Worm (Caenorhabditis elegans) whole organism, L1 larva: Measurements from ENCODE around the gene memo-1.

Source experiments
- Y116A8C.19 ChIP-seq: sonication (generic microtip); optimal IDR thresholded peaks from 2 replicates; lab custom pipeline; 2016; ENCODE audit warnings: missing compliant biosample characterization, missing genetic modification characterization, borderline replicate concordance
- efl-1 ChIP-seq, 4 experiments: fragments of 150-350 bp; optimal IDR thresholded peaks in 3 of 4; peaks in 1 of 4; 1 replicate in 1 of 4; 2 replicates in 3 of 4; lab custom pipeline; 2014; ENCODE audit warnings: missing biosample characterization in 2 of 4, missing genetic modification characterization in 2 of 4, missing genetic modification reagents in 2 of 4
- efl-3 ChIP-seq: fragments of 200-800 bp; sonication (Bioruptor generic); optimal IDR thresholded peaks from 2 replicates; lab custom pipeline; 2018; ENCODE audit warnings: mild to moderate bottlenecking, missing genetic modification characterization, missing compliant biosample characterization
- sox-4 ChIP-seq: sonication (generic microtip); optimal IDR thresholded peaks from 2 replicates; lab custom pipeline; 2016; ENCODE audit warnings: missing genetic modification characterization, missing compliant biosample characterization
- swsn-7 ChIP-seq: sonication (generic microtip); optimal IDR thresholded peaks from 2 replicates; lab custom pipeline; 2016; ENCODE audit warnings: missing genetic modification characterization, missing compliant biosample characterization
- tbx-2 ChIP-seq: sonication (generic microtip); optimal IDR thresholded peaks from 2 replicates; lab custom pipeline; 2016; ENCODE audit warnings: missing genetic modification characterization, missing compliant biosample characterization

Gene memo-1

DNA sequence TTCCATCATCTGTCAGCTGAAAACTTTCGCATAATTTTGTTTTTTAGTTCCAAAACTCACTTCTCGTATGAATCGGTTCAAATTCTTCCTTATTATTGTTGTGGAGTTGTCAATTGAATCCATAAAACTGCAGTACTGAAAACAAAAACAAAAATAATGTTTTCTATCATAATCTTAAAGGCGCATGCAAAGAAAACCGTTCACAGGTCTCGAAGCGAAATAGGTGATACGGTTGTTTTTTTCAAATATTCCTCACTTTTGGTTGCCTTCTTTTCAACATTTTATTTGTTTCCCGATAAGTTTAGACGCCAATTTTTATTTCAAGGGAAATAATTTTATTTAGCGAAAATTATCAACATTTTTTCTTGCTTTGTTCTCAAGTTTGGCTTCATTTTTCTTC, 43.4 kb downstream of the memo-1 start:
- no peak for TF ChIP-seq efl-3 (GFP tag; lab: Kevin White, UChicago)
- no peak for TF ChIP-seq Y116A8C.19 (tag; lab: Kevin White, UChicago)
- no peak for TF ChIP-seq swsn-7 (tag; lab: Kevin White, UChicago)
- no peak for TF ChIP-seq efl-1 (optimal IDR thresholded peaks at IDR 0.05; lab: Kevin White, UChicago)
- no peak for TF ChIP-seq efl-1 (GFP tag; optimal IDR thresholded peaks at IDR 0.05 in 1 of 2; lab: Kevin White, UChicago)
- no peak for TF ChIP-seq tbx-2

DNA sequence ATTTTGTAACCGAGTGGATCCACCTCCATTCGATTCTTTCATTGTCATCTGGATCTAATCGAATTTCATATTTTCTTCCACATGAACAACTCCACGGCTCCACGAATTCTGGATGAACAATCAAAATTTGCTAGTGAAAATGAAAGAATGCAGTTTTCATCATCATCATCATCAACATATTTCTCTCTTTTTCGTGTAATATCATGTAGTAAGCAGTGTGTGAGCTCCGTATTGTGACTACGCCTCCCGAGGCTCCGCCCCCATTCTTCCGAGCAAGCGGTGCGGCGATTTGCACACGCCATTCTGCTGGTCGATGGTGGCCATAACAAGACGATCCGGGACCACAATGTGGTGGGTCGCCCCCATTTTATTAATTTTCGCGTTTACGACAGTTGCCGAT, 48.9 kb downstream of the memo-1 start, which contains the start of gene ZK742.7:
TSS of gene ZK742.7 (plus strand) at position 301 of the 400 bp plus-strand sequence.
- no peak for TF ChIP-seq sox-4 (tag; lab: Kevin White, UChicago)
